Fruit fly (Drosophila melanogaster) whole organism, embryonic: ENCODE data around the gene CG13634.

Experiments
- B-H2 ChIP-seq: fragments of 200-800 bp; sonication (Bioruptor generic); optimal IDR thresholded peaks from 2 replicates; lab custom pipeline; 2018; ENCODE audit warnings: missing biosample characterization, mild to moderate bottlenecking, missing genetic modification characterization
- CG11085 ChIP-seq: fragments of 200-800 bp; sonication (Bioruptor generic); IDR thresholded peaks from 2 replicates; pipeline ENCODE4 v1.3.6; 2022; ENCODE audit warnings: missing biosample characterization, missing genetic modification characterization
- CG12769 ChIP-seq: fragments of 200-800 bp; sonication (Bioruptor generic); optimal IDR thresholded peaks from 2 replicates; lab custom pipeline; 2019; ENCODE audit warnings: missing biosample characterization, mild to moderate bottlenecking, missing genetic modification characterization, moderate library complexity
- CG14050 ChIP-seq: fragments of 200-800 bp; sonication (Bioruptor generic); IDR thresholded peaks from 3 replicates; pipeline ENCODE4 v1.3.6; 2022; ENCODE audit warnings: missing biosample characterization, missing genetic modification characterization
- CG14441 ChIP-seq: fragments of 200-800 bp; sonication (Bioruptor generic); IDR thresholded peaks from 2 replicates; pipeline ENCODE4 v1.3.6; 2022; ENCODE audit warnings: missing biosample characterization, missing genetic modification characterization
- CG17385 ChIP-seq: fragments of 200-800 bp; sonication (Bioruptor generic); optimal IDR thresholded peaks from 3 replicates; lab custom pipeline; 2018; ENCODE audit warnings: missing biosample characterization, mild to moderate bottlenecking, missing genetic modification characterization
- CG17568 ChIP-seq: fragments of 200-800 bp; sonication (Bioruptor generic); optimal IDR thresholded peaks from 2 replicates; lab custom pipeline; 2018; ENCODE audit warnings: missing biosample characterization, mild to moderate bottlenecking, missing genetic modification characterization, moderate library complexity
- CG17802 ChIP-seq: fragments of 200-800 bp; sonication (Bioruptor generic); optimal IDR thresholded peaks from 2 replicates; lab custom pipeline; 2018; ENCODE audit warnings: missing biosample characterization, mild to moderate bottlenecking, missing genetic modification characterization, moderate library complexity
- CG17829 ChIP-seq: fragments of 200-800 bp; optimal IDR thresholded peaks from 2 replicates; lab custom pipeline; 2019; ENCODE audit warnings: missing biosample characterization, mild to moderate bottlenecking, missing genetic modification characterization, moderate library complexity
- CG2120 ChIP-seq: fragments of 200-800 bp; sonication (Bioruptor generic); optimal IDR thresholded peaks from 3 replicates; lab custom pipeline; 2016; ENCODE audit warnings: missing biosample characterization, missing genetic modification characterization
- CG3281 ChIP-seq: fragments of 200-800 bp; sonication (Bioruptor generic); optimal IDR thresholded peaks from 3 replicates; lab custom pipeline; 2017; ENCODE audit warnings: missing biosample characterization, mild to moderate bottlenecking, missing genetic modification characterization
- CG33213 ChIP-seq: fragments of 200-800 bp; sonication (Bioruptor generic); optimal IDR thresholded peaks from 3 replicates; lab custom pipeline; 2016; ENCODE audit warnings: missing biosample characterization, missing genetic modification characterization
- CG3407 ChIP-seq: fragments of 200-800 bp; sonication (Bioruptor generic); optimal IDR thresholded peaks from 2 replicates; lab custom pipeline; 2018; ENCODE audit warnings: missing biosample characterization, mild to moderate bottlenecking, missing genetic modification characterization
- CG34224 ChIP-seq: fragments of 200-800 bp; sonication (Bioruptor generic); IDR thresholded peaks from 3 replicates; pipeline ENCODE4 v1.3.6; 2022; ENCODE audit warnings: missing biosample characterization, missing genetic modification characterization; ENCODE audit not compliant: partially characterized antibody
- CG4820 ChIP-seq: fragments of 200-800 bp; sonication (Bioruptor generic); optimal IDR thresholded peaks from 3 replicates; lab custom pipeline; 2016; ENCODE audit warnings: missing biosample characterization, missing genetic modification characterization
- CG4854 ChIP-seq: fragments of 200-800 bp; sonication (Bioruptor generic); optimal IDR thresholded peaks from 2 replicates; lab custom pipeline; 2016; ENCODE audit warnings: missing biosample characterization, missing genetic modification characterization, inconsistent platforms
- CG7372 ChIP-seq: fragments of 200-800 bp; sonication (Bioruptor generic); IDR thresholded peaks from 2 replicates; pipeline ENCODE4 v1.3.6; 2022; ENCODE audit warnings: missing biosample characterization, missing genetic modification characterization
- CG7928 ChIP-seq: fragments of 200-800 bp; sonication (Bioruptor generic); optimal IDR thresholded peaks from 2 replicates; lab custom pipeline; 2017; ENCODE audit warnings: missing biosample characterization, mild to moderate bottlenecking, missing genetic modification characterization
- CG8290 ChIP-seq, 3 experiments: fragments of 200-800 bp; sonication (Bioruptor generic); optimal IDR thresholded peaks; 2 replicates each; lab custom pipeline; 2016 to 2019; ENCODE audit warnings: missing biosample characterization in 3 of 3, missing genetic modification characterization in 3 of 3, mild to moderate bottlenecking in 2 of 3, moderate library complexity in 1 of 3
- CG8478 ChIP-seq: fragments of >200 bp; optimal IDR thresholded peaks from 2 replicates; lab custom pipeline; 2018
- D19A ChIP-seq: fragments of 200-800 bp; optimal IDR thresholded peaks from 3 replicates; lab custom pipeline; 2019; ENCODE audit warnings: missing biosample characterization, mild to moderate bottlenecking, missing genetic modification characterization, moderate library complexity
- Dip2 ChIP-seq: fragments of 200-800 bp; sonication (Bioruptor generic); IDR thresholded peaks from 2 replicates; pipeline ENCODE4 v1.3.6; 2022; ENCODE audit warnings: missing biosample characterization, missing genetic modification characterization
- Lhr ChIP-seq: fragments of 200-800 bp; sonication (Bioruptor generic); optimal IDR thresholded peaks from 3 replicates; lab custom pipeline; 2017; ENCODE audit warnings: mild to moderate bottlenecking, missing biosample characterization, missing genetic modification reagents, missing genetic modification characterization
- MESR4 ChIP-seq: fragments of 200-800 bp; sonication (Bioruptor generic); optimal IDR thresholded peaks from 2 replicates; lab custom pipeline; 2018; ENCODE audit warnings: missing biosample characterization, mild to moderate bottlenecking, missing genetic modification characterization, moderate library complexity
- Med ChIP-seq: fragments of 200-800 bp; sonication (Bioruptor generic); peaks from one replicate; lab custom pipeline; 2016; ENCODE audit warnings: missing biosample characterization, missing genetic modification characterization, mild to moderate bottlenecking, inconsistent platforms, moderate library complexity
- NC2α ChIP-seq: fragments of 200-800 bp; sonication (Bioruptor generic); optimal IDR thresholded peaks from 2 replicates; lab custom pipeline; 2016; ENCODE audit warnings: missing biosample characterization, missing genetic modification characterization
- Neu2 ChIP-seq: fragments of 200-800 bp; sonication (Bioruptor generic); optimal IDR thresholded peaks from 3 replicates; lab custom pipeline; 2016; ENCODE audit warnings: missing biosample characterization, missing genetic modification characterization, borderline replicate concordance
- Sox102F ChIP-seq: fragments of 200-800 bp; sonication (Bioruptor generic); optimal IDR thresholded peaks from 2 replicates; lab custom pipeline; 2018; ENCODE audit warnings: missing biosample characterization, mild to moderate bottlenecking, missing genetic modification characterization, moderate library complexity
- Usf ChIP-seq: fragments of 200-800 bp; sonication (Bioruptor generic); optimal IDR thresholded peaks from 2 replicates; lab custom pipeline; 2017; ENCODE audit warnings: missing genotype, missing biosample characterization, missing genetic modification characterization
- Xbp1 ChIP-seq: fragments of 200-800 bp; sonication (Bioruptor generic); optimal IDR thresholded peaks from 3 replicates; lab custom pipeline; 2016; ENCODE audit warnings: missing biosample characterization, mild to moderate bottlenecking, missing genetic modification characterization
- ara ChIP-seq: fragments of 200-800 bp; sonication (Bioruptor generic); IDR thresholded peaks from 2 replicates; pipeline ENCODE4 v1.3.6; 2022; ENCODE audit warnings: missing biosample characterization, missing genetic modification characterization
- cato ChIP-seq: fragments of 200-800 bp; sonication (Bioruptor generic); optimal IDR thresholded peaks from 2 replicates; lab custom pipeline; 2016; ENCODE audit warnings: missing biosample characterization, missing genetic modification characterization, borderline replicate concordance
- chm ChIP-seq: fragments of 200-800 bp; sonication (Bioruptor generic); IDR thresholded peaks from 2 replicates; pipeline ENCODE4 v1.3.6; 2022; ENCODE audit warnings: missing biosample characterization, missing genetic modification characterization
- danr ChIP-seq: fragments of 200-800 bp; sonication (Bioruptor generic); IDR thresholded peaks from 2 replicates; pipeline ENCODE4 v1.3.6; 2022; ENCODE audit warnings: missing biosample characterization, missing genetic modification characterization
- dimm ChIP-seq: fragments of 200-800 bp; sonication (Bioruptor generic); IDR thresholded peaks from 2 replicates; pipeline ENCODE4 v1.3.6; 2022; ENCODE audit warnings: missing biosample characterization, missing genetic modification characterization
- disco-r ChIP-seq: fragments of 200-800 bp; sonication (Bioruptor generic); optimal IDR thresholded peaks from 2 replicates; lab custom pipeline; 2016; ENCODE audit warnings: missing biosample characterization, missing genetic modification characterization
- eve ChIP-seq, 2 experiments: fragments of >200 bp; optimal IDR thresholded peaks; 2 replicates each; lab custom pipeline; 2017; ENCODE audit warnings: missing biosample characterization in 2 of 2, missing genetic modification characterization in 2 of 2
- exex ChIP-seq: fragments of 200-800 bp; sonication (Bioruptor generic); optimal IDR thresholded peaks from 4 replicates; lab custom pipeline; 2018; ENCODE audit warnings: missing biosample characterization, mild to moderate bottlenecking, missing genetic modification characterization, moderate library complexity
- fd96Cb ChIP-seq: fragments of 200-800 bp; sonication (Bioruptor generic); optimal IDR thresholded peaks from 2 replicates; lab custom pipeline; 2018; ENCODE audit warnings: missing biosample characterization, mild to moderate bottlenecking, missing genetic modification characterization, moderate library complexity
- gfzf ChIP-seq: fragments of 200-800 bp; sonication (Bioruptor generic); optimal IDR thresholded peaks from 2 replicates; lab custom pipeline; 2016; ENCODE audit warnings: missing biosample characterization, mild to moderate bottlenecking, missing genetic modification characterization, moderate library complexity
- ken ChIP-seq: fragments of 200-800 bp; sonication (Bioruptor generic); IDR thresholded peaks from 3 replicates; pipeline ENCODE4 v1.3.6; 2022; ENCODE audit warnings: missing biosample characterization, missing genetic modification characterization
- onecut ChIP-seq: fragments of 200-800 bp; sonication (Bioruptor generic); IDR thresholded peaks from 2 replicates; pipeline ENCODE4 v1.3.6; 2022; ENCODE audit warnings: missing biosample characterization, missing genetic modification characterization
- pum ChIP-seq: fragments of 200-800 bp; sonication (Bioruptor generic); optimal IDR thresholded peaks from 2 replicates; lab custom pipeline; 2016; ENCODE audit warnings: missing biosample characterization, missing genetic modification characterization
- sim ChIP-seq: fragments of 200-800 bp; sonication (Bioruptor generic); IDR thresholded peaks from 2 replicates; pipeline ENCODE4 v1.3.6; 2022; ENCODE audit warnings: missing biosample characterization, missing genetic modification characterization
- sob ChIP-seq: fragments of 200-800 bp; sonication (Bioruptor generic); IDR thresholded peaks from 2 replicates; pipeline ENCODE4 v1.3.6; 2022; ENCODE audit warnings: missing biosample characterization, missing genetic modification characterization
- sqz ChIP-seq: fragments of 200-800 bp; sonication (Bioruptor generic); optimal IDR thresholded peaks from 3 replicates; lab custom pipeline; 2018; ENCODE audit warnings: missing biosample characterization, mild to moderate bottlenecking, missing genetic modification characterization
- twi ChIP-seq: fragments of 200-800 bp; optimal IDR thresholded peaks from 2 replicates; lab custom pipeline; 2019; ENCODE audit warnings: missing biosample characterization, mild to moderate bottlenecking, missing genetic modification characterization, moderate library complexity
- wek ChIP-seq: fragments of 200-800 bp; sonication (Bioruptor generic); optimal IDR thresholded peaks from 3 replicates; lab custom pipeline; 2018; ENCODE audit warnings: missing biosample characterization, mild to moderate bottlenecking, missing genetic modification characterization, moderate library complexity
- z ChIP-seq: fragments of 200-800 bp; sonication (Bioruptor generic); IDR thresholded peaks from 3 replicates; pipeline ENCODE4 v1.3.6; 2022; ENCODE audit warnings: missing biosample characterization, missing genetic modification characterization
- zf30C ChIP-seq: fragments of 200-800 bp; sonication (Bioruptor generic); optimal IDR thresholded peaks from 3 replicates; lab custom pipeline; 2018; ENCODE audit warnings: missing biosample characterization, mild to moderate bottlenecking, missing genetic modification characterization

The CG13634 gene

DNA sequence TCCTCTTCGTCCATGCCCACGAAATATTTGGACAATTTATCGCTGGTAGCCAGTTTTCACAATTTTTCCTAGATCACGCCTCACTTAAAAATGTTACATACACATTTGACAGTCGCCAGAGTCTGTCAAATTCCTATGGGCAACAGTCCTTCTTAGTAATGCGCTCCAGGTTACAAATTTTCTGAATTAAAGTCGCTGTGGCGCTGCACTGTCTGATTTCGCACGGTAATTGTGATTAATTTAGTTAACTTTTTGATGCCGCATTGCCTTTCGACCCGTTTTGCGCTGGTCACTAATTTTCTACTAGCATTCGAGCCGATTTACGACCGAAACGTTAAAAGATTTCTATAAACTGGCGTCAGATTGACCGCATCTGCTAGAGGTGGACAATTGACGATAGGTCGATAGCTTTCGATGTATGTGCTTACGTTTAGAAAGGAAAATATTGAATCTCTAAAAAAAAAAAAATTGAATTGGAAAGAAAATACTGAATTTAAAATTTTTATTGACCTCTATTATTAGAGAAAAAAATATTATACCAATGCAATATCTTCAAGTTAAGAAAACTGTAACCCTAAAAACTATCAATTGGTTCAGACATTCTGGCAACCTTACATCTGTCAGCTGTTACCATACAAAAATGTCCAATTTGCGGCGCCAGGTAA lies 23.8 kb upstream of the CG13634 start, which contains the start of the genes lili and CG34150 (continued):
- TF ChIP-seq twi (tag; lab: Kevin White, UChicago) = peak; percentile 56
- peak; percentile 74 for TF ChIP-seq CG4820 (GFP tag; lab: Kevin White, UChicago)
- peak; percentile 90 for TF ChIP-seq CG8290 (GFP tag; optimal IDR thresholded peaks at IDR 0.05; lab: Kevin White, UChicago)
- TF ChIP-seq CG8290 (tag; optimal IDR thresholded peaks at IDR 0.05; lab: Kevin White, UChicago) = peak; percentile 19 to 21
- peak; percentile 34 for TF ChIP-seq cato (GFP tag; lab: Kevin White, UChicago)
- no peak for TF ChIP-seq dimm
- no peak for TF ChIP-seq Dip2
- peak; percentile 61 for TF ChIP-seq CG4854
- TF ChIP-seq ara (GFP tag; lab: Robert Waterston, UW) = peak; percentile 46; the same call in 1 of the 2 replicates
- no peak for TF ChIP-seq eve (GFP tag; optimal IDR thresholded peaks at IDR 0.05; lab: Kevin White, UChicago)
- peak; percentile 65 for TF ChIP-seq MESR4 (GFP tag; lab: Kevin White, UChicago)
- peak; percentile 81 for TF ChIP-seq CG17829 (tag; lab: Kevin White, UChicago)
- no peak for TF ChIP-seq CG8478 (lab: Kevin White, UChicago)
- TF ChIP-seq CG17385 (GFP tag; lab: Kevin White, UChicago) = peak; percentile 63
- no peak for TF ChIP-seq sim (GFP tag; lab: Robert Waterston, UW)
- peak; percentile 54 for TF ChIP-seq CG33213 (GFP tag; lab: Kevin White, UChicago)
- no peak for TF ChIP-seq CG12769 (tag; lab: Kevin White, UChicago)
- TF ChIP-seq NC2α = no peak
- no peak for TF ChIP-seq exex
- peak; percentile 54 for TF ChIP-seq CG7928 (GFP tag; lab: Kevin White, UChicago)
- TF ChIP-seq fd96Cb (tag; lab: Kevin White, UChicago) = peak; percentile 36
- TF ChIP-seq CG2120 (GFP tag; lab: Kevin White, UChicago) = peak; percentile 91
- TF ChIP-seq D19A (tag; lab: Kevin White, UChicago) = no peak
- TF ChIP-seq CG11085 (GFP tag; lab: Robert Waterston, UW) = peak; percentile 62
- TF ChIP-seq CG14441 (GFP tag; lab: Robert Waterston, UW) = peak; percentile 62; the same call in 1 of the 2 replicates
- TF ChIP-seq pum (GFP tag; lab: Kevin White, UChicago) = peak; percentile 61
- TF ChIP-seq CG34224 (GFP tag; lab: Robert Waterston, UW) = peak; percentile 85
- TF ChIP-seq Sox102F (GFP tag; lab: Kevin White, UChicago) = no peak
- TF ChIP-seq CG17568 (GFP tag; lab: Kevin White, UChicago) = no peak
- no peak for TF ChIP-seq Neu2 (GFP tag; lab: Kevin White, UChicago)
- TF ChIP-seq CG7372 = peak; percentile 72; the same call in 1 of the 2 replicates
- TF ChIP-seq sob = peak; percentile 86
- peak; percentile 87 for TF ChIP-seq chm
- TF ChIP-seq Usf = no peak
- TF ChIP-seq onecut (GFP tag; lab: Robert Waterston, UW) = peak; percentile 47
- TF ChIP-seq CG17802 = no peak
- TF ChIP-seq Med (GFP tag; lab: Kevin White, UChicago) = peak; percentile 96
- TF ChIP-seq ken = peak; percentile 58; the same call in 1 of the 3 replicates
- peak; percentile 84 for TF ChIP-seq Xbp1 (GFP tag; lab: Kevin White, UChicago)
- peak; percentile 67 for TF ChIP-seq CG3281 (GFP tag; lab: Kevin White, UChicago)
- TF ChIP-seq CG14050 = peak; percentile 48; the same call in 1 of the 3 replicates
- TF ChIP-seq B-H2 (GFP tag; lab: Kevin White, UChicago) = peak; percentile 86
- no peak for TF ChIP-seq sqz (GFP tag; lab: Kevin White, UChicago)
- no peak for TF ChIP-seq disco-r (GFP tag; lab: Kevin White, UChicago)
- TF ChIP-seq zf30C (GFP tag; lab: Kevin White, UChicago) = peak; percentile 22
- TF ChIP-seq gfzf (GFP tag; lab: Kevin White, UChicago) = peak; percentile 35
- peak; percentile 1 for TF ChIP-seq wek (GFP tag; lab: Kevin White, UChicago)
- peak; percentile 13 for TF ChIP-seq CG3407 (GFP tag; lab: Kevin White, UChicago)
- no peak for TF ChIP-seq z (GFP tag; lab: Robert Waterston, UW)
- peak; percentile 58 for TF ChIP-seq Lhr (GFP tag; lab: Kevin White, UChicago)
- TF ChIP-seq danr (GFP tag; lab: Robert Waterston, UW) = no peak
